Fruit fly (Drosophila melanogaster): ENCODE results near the gene Invadolysin.
A peak's percentile ranks its signal among the peaks of the same experiment; 100 is the strongest.

Invadolysin gene

dm6 chr3R:10119592-10119991, 24.9 kb upstream of the Invadolysin start:
- peak; percentile 45 for TF ChIP-seq Eip78C (GFP tag)
- TF ChIP-seq esn (GFP tag; optimal IDR thresholded peaks at IDR 0.05) = no peak
- TF ChIP-seq vri (GFP tag; optimal IDR thresholded peaks at IDR 0.05) = peak; percentile 30

DNA sequence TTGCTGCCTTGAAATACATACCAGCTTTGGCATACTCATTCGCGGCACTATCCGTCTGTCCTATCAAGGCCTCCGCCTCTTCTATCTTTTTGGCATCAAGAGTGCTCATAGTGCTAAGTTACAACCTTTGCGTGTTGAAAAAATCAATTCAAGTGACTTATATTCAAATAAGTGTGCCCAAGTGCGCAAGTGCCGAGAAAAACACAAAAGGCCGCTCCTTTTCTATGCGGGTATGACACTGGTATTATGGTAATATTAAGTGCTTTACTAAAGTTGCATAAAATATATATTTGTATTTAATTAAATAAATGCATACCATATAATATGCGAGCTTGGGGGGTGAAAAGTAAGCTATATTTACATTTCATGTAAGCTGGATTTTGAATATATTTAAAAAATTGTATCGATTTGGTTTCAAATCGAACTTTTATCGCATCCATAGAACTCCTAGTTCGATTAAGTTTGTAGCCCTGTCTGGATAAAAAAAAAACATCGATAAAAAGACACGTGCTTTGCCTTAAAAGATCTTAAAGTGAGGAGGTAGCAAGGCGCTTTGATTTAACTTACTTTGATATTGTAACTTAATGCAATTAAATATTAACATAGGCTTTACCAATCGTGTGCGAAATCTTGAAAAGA, 23.1 kb upstream of the Invadolysin start, which contains the start of the genes gammaSnap2 and ATPsynepsilonL:
Gene gammaSnap2 (minus strand): TSS at position 135 of the 639 bp plus-strand sequence.
Gene ATPsynepsilonL (plus strand): TSS at position 508 of the 639 bp plus-strand sequence.
- no peak for TF ChIP-seq dsx (GFP tag; optimal IDR thresholded peaks at IDR 0.05; ENCODE audit: poor library complexity, severe bottlenecking)
- no peak for TF ChIP-seq Eip78C (GFP tag)
- TF ChIP-seq CG34406 (GFP tag; optimal IDR thresholded peaks at IDR 0.05) = no peak
- no peak for TF ChIP-seq Lpt (GFP tag; optimal IDR thresholded peaks at IDR 0.05)
- no peak for TF ChIP-seq CG6792 (GFP tag; optimal IDR thresholded peaks at IDR 0.05)
- no peak for TF ChIP-seq Sox14 (GFP tag; optimal IDR thresholded peaks at IDR 0.05)
- no peak for TF ChIP-seq achi (GFP tag; optimal IDR thresholded peaks at IDR 0.05)
- TF ChIP-seq CG6854 (GFP tag; optimal IDR thresholded peaks at IDR 0.05) = no peak
- no peak for TF ChIP-seq CG6163 (GFP tag; IDR thresholded peaks at IDR 0.05)
- TF ChIP-seq net (GFP tag; optimal IDR thresholded peaks at IDR 0.05) = no peak
- no peak for TF ChIP-seq CG3032 (tag; optimal IDR thresholded peaks at IDR 0.05)

- TF ChIP-seq CG34406 (GFP tag; optimal IDR thresholded peaks at IDR 0.05) (no peak), CG31627 (GFP tag; optimal IDR thresholded peaks at IDR 0.05) (no peak), CG6854 (GFP tag; optimal IDR thresholded peaks at IDR 0.05) (no peak)
These were observed 19.7 kb upstream of the Invadolysin start for dm6 chr3R:10124764-10125163.

DNA sequence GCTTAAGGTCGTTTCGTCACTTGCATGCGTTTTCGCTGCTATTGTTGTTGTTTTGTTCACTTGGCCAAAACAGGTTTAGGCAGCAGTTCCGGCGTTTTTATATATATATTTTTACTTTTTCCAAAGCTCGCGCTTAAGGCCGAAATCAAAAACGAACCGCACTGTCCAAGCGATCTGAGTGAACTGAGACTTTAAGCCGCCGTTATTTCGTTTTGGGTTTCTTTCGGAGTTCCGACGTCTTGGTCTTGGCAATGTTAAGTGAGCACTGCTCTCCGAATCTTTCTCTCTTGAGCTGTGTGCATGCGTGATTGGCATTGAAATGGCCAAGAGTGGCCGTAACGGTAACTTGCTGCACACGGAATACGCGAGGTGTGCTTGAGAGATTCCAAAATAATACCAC, 19.0 kb upstream of the Invadolysin start, which contains the start of gene knk:
Gene knk (minus strand): TSS at position 188 of the 400 bp plus-strand sequence.
- TF ChIP-seq fd59A (GFP tag; optimal IDR thresholded peaks at IDR 0.05) (no peak), lz (GFP tag; optimal IDR thresholded peaks at IDR 0.05) (no peak), Eip75B (GFP tag; optimal IDR thresholded peaks at IDR 0.05) (peak; percentile 16), CG11294 (GFP tag; IDR thresholded peaks at IDR 0.05) (no peak), CG6163 (GFP tag; IDR thresholded peaks at IDR 0.05) (no peak), Lpt (GFP tag; optimal IDR thresholded peaks at IDR 0.05) (peak; percentile 56), CG6854 (GFP tag; optimal IDR thresholded peaks at IDR 0.05) (peak; percentile 70), CG1621 (tag; optimal IDR thresholded peaks at IDR 0.05) (peak; percentile 86), esn (GFP tag; optimal IDR thresholded peaks at IDR 0.05) (peak; percentile 16), dsx (GFP tag; optimal IDR thresholded peaks at IDR 0.05; ENCODE audit: poor library complexity, severe bottlenecking) (peak; percentile 38), salr (GFP tag; optimal IDR thresholded peaks at IDR 0.05) (no peak), Gug (GFP tag; IDR thresholded peaks at IDR 0.05) (no peak), vri (GFP tag; optimal IDR thresholded peaks at IDR 0.05) (no peak), fd85E (GFP tag; optimal IDR thresholded peaks at IDR 0.05) (no peak), Sox102F (GFP tag; optimal IDR thresholded peaks at IDR 0.05) (peak; percentile 41), CG6808 (GFP tag; optimal IDR thresholded peaks at IDR 0.05) (peak; percentile 34), ss (GFP tag; optimal IDR thresholded peaks at IDR 0.05) (peak; percentile 45 to 90), Eip93F (GFP tag; optimal IDR thresholded peaks at IDR 0.05) (peak; percentile 15), Eip78C (GFP tag) (peak; percentile 63)

dm6 chr3R:10130091-10130490, 14.4 kb upstream of the Invadolysin start:
- TF ChIP-seq spab (GFP tag; optimal IDR thresholded peaks at IDR 0.05) (no peak), CG3032 (tag; optimal IDR thresholded peaks at IDR 0.05) (peak; percentile 17), dsx (GFP tag; optimal IDR thresholded peaks at IDR 0.05; ENCODE audit: poor library complexity, severe bottlenecking) (peak; percentile 25), acj6 (GFP tag; optimal IDR thresholded peaks at IDR 0.05) (peak; percentile 54), CG11762 (GFP tag; optimal IDR thresholded peaks at IDR 0.05; ENCODE audit: insufficient read depth) (peak; percentile 1), fd59A (GFP tag; optimal IDR thresholded peaks at IDR 0.05) (no peak), CG11902 (GFP tag; optimal IDR thresholded peaks at IDR 0.05) (peak; percentile 32), Eip75B (GFP tag; optimal IDR thresholded peaks at IDR 0.05) (peak; percentile 66), CG1621 (tag; optimal IDR thresholded peaks at IDR 0.05) (no peak), esn (GFP tag; optimal IDR thresholded peaks at IDR 0.05) (peak; percentile 76), CG6792 (GFP tag; optimal IDR thresholded peaks at IDR 0.05) (peak; percentile 62), Ets96B (tag; optimal IDR thresholded peaks at IDR 0.05) (peak; percentile 47), CG15336 (GFP tag; IDR thresholded peaks at IDR 0.05) (peak; percentile 92), cyc (GFP tag; optimal IDR thresholded peaks at IDR 0.05) (peak; percentile 54), CG8632 (GFP tag; optimal IDR thresholded peaks at IDR 0.05) (peak; percentile 58), lz (GFP tag; optimal IDR thresholded peaks at IDR 0.05) (peak; percentile 65), CG7368 (GFP tag; optimal IDR thresholded peaks at IDR 0.05) (no peak), CG10669 (GFP tag; optimal IDR thresholded peaks at IDR 0.05) (peak; percentile 46), CG6808 (GFP tag; optimal IDR thresholded peaks at IDR 0.05) (no peak), CG9139 (GFP tag; optimal IDR thresholded peaks at IDR 0.05) (no peak), CG4318 (GFP tag; optimal IDR thresholded peaks at IDR 0.05) (peak; percentile 64), CG31627 (GFP tag; optimal IDR thresholded peaks at IDR 0.05) (peak; percentile 63), fd85E (GFP tag; optimal IDR thresholded peaks at IDR 0.05) (no peak), CG6276 (GFP tag; optimal IDR thresholded peaks at IDR 0.05) (peak; percentile 81)
